Worm (Caenorhabditis elegans): ENCODE results near the gene C34F6.7.

The C34F6.7 gene

DNA sequence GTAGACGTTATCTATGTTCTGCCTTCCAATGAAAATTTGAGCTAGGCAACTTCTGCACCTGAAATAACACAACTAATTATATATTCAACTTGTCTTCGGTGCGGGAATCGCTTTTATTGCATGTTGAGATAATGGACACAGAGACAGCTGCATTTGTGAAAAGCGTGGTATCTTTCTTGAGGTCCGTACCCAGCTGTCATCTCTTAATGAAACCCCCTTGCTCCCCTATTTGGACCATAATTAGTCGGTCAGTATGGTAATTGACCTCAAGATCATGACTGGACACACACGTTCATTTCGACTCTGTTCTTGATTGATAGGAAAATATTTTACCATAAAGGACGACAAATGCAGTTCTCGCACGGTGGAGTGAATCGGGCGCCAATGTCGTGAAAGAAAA, 3.9 kb downstream of the C34F6.7 start:
- no peak for TF ChIP-seq hlh-1 (tag; optimal IDR thresholded peaks at IDR 0.05)
- TF ChIP-seq blmp-1 (tag; optimal IDR thresholded peaks at IDR 0.05) = no peak
- no peak for TF ChIP-seq zip-8 (tag; optimal IDR thresholded peaks at IDR 0.05)
- TF ChIP-seq ceh-43 (GFP tag; optimal IDR thresholded peaks at IDR 0.05) = peak; percentile 37
- no peak for TF ChIP-seq tbx-8 (GFP tag; optimal IDR thresholded peaks at IDR 0.05)
- no peak for TF ChIP-seq drap-1 (GFP tag; optimal IDR thresholded peaks at IDR 0.05)
- TF ChIP-seq nhr-12 (tag; optimal IDR thresholded peaks at IDR 0.05) = no peak
- peak; percentile 44 for TF ChIP-seq lin-32 (GFP tag; optimal IDR thresholded peaks at IDR 0.05)
- TF ChIP-seq nhr-76 (tag; optimal IDR thresholded peaks at IDR 0.05) = no peak
- peak; percentile 71 for TF ChIP-seq ces-1 (GFP tag; optimal IDR thresholded peaks at IDR 0.05)
- peak; percentile 76 for TF ChIP-seq cnd-1 (tag; optimal IDR thresholded peaks at IDR 0.05)
- peak; percentile 82 for TF ChIP-seq nhr-2 (tag; optimal IDR thresholded peaks at IDR 0.05)
- TF ChIP-seq ceh-39 (tag; optimal IDR thresholded peaks at IDR 0.05) = no peak
- no peak for TF ChIP-seq flh-1 (GFP tag; optimal IDR thresholded peaks at IDR 0.05)

DNA sequence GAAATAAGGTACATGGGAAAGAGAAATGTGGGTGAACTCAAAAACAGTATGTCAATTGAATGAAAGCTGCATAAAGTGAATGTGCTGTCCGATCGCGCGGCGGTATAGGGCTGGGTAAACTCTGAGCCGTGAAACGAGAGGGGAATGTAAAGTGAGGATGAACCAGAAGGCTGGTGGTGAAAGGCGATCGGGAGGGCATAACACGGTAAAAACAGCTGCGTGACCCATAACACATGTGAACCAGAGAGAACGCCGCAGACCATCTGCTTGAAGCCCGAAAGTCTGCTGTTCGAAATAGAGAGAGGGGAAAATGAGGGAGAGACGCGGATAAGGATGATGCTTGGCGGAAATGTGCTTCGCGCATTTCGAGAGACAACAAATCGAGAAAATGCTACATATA, 4.9 kb downstream of the C34F6.7 start:
- TF ChIP-seq blmp-1 (tag; optimal IDR thresholded peaks at IDR 0.05) = no peak
- TF ChIP-seq hlh-1 (tag; optimal IDR thresholded peaks at IDR 0.05) = peak; percentile 60
- no peak for TF ChIP-seq flh-1 (GFP tag; optimal IDR thresholded peaks at IDR 0.05)
- peak; percentile 65 for TF ChIP-seq lin-32 (GFP tag; optimal IDR thresholded peaks at IDR 0.05)
- peak; percentile 6 for TF ChIP-seq sem-2 (GFP tag; optimal IDR thresholded peaks at IDR 0.05)
- peak; percentile 78 for TF ChIP-seq cnd-1 (tag; optimal IDR thresholded peaks at IDR 0.05)
- TF ChIP-seq mls-2 (tag; optimal IDR thresholded peaks at IDR 0.05) = no peak
- peak; percentile 46 for TF ChIP-seq ztf-11 (tag; optimal IDR thresholded peaks at IDR 0.05)

DNA sequence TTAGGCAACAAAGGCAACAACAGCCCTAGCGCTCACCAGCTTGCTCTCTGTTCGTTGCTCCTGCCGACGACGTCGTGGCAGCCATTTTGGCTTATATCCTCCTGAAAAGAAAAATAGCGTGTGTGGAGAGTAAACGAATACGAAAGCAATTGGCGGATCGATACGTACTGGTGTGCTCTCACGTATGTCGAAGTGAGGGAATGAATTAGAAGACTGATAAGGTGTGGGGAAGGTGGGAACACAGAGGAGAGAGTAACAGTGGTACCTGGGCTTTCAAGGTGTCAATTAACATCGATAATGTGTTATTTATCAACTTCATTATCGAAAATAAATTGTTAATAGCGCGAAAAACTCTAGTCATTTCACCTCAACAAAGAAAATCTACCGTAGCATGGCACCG, 6.5 kb downstream of the C34F6.7 start, which contains the start of gene C34F6.5:
C34F6.5 (minus strand) TSS at position 101 of the 400 bp plus-strand sequence.
- TF ChIP-seq snpc-4 (tag; optimal IDR thresholded peaks at IDR 0.05) = no peak
- no peak for TF ChIP-seq lin-32 (GFP tag; optimal IDR thresholded peaks at IDR 0.05)
- TF ChIP-seq elt-3 (tag; optimal IDR thresholded peaks at IDR 0.05) = no peak

DNA sequence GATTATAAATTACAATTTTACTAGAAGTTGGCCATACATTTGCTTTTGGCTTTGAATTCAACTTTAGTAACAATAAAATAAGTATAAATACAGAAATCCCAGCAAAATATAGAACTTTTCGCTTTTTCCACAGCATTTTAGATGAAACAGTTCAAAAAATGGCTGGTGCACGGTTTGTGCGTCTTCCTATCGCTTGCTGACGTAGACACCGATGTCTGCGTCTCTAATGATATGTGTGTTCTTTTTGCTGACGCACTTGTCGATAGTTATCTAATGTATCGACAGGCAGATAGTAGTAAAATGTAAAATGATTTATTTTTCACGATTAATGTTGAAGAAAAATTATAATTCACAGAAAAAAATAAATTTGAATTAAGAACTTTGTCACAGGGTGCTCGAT, 8.3 kb downstream of the C34F6.7 start, which contains the start of gene hst-2:
hst-2 (minus strand) TSS at position 203 of the 400 bp plus-strand sequence.
- peak; percentile 14 for TF ChIP-seq blmp-1 (tag; optimal IDR thresholded peaks at IDR 0.05)
- TF ChIP-seq elt-1 (tag; optimal IDR thresholded peaks at IDR 0.05; ENCODE audit: borderline replicate concordance, insufficient read depth) = no peak
- peak; percentile 20 for TF ChIP-seq lsy-2 (tag; optimal IDR thresholded peaks at IDR 0.05)
- TF ChIP-seq flh-1 (GFP tag; optimal IDR thresholded peaks at IDR 0.05) = no peak
- no peak for TF ChIP-seq lin-32 (GFP tag; optimal IDR thresholded peaks at IDR 0.05)
- TF ChIP-seq elt-3 (tag; optimal IDR thresholded peaks at IDR 0.05) = peak; percentile 2
- TF ChIP-seq ceh-83 (GFP tag; optimal IDR thresholded peaks at IDR 0.05) = no peak
- TF ChIP-seq M03D4.4 (tag; optimal IDR thresholded peaks at IDR 0.05) = peak; percentile 40
- peak; percentile 64 for TF ChIP-seq lin-13 (tag; optimal IDR thresholded peaks at IDR 0.05)
- TF ChIP-seq drap-1 (GFP tag; optimal IDR thresholded peaks at IDR 0.05) = peak; percentile 27
- TF ChIP-seq unc-62 (GFP tag; optimal IDR thresholded peaks at IDR 0.05) = peak; percentile 48
- peak; percentile 48 for TF ChIP-seq hlh-1 (tag; optimal IDR thresholded peaks at IDR 0.05)
- TF ChIP-seq cnd-1 (tag; optimal IDR thresholded peaks at IDR 0.05) = peak; percentile 25
- TF ChIP-seq ceh-39 (tag; optimal IDR thresholded peaks at IDR 0.05) = peak; percentile 59
- TF ChIP-seq sptf-1 (tag; optimal IDR thresholded peaks at IDR 0.05) = peak; percentile 50
- TF ChIP-seq pha-4 (tag; optimal IDR thresholded peaks at IDR 0.05) = peak; percentile 59
- TF ChIP-seq snpc-4 (tag; optimal IDR thresholded peaks at IDR 0.05) = no peak
- TF ChIP-seq mls-2 (tag; optimal IDR thresholded peaks at IDR 0.05) = peak; percentile 10
- TF ChIP-seq sem-2 (GFP tag; optimal IDR thresholded peaks at IDR 0.05) = no peak
- peak; percentile 52 for TF ChIP-seq ces-1 (GFP tag; optimal IDR thresholded peaks at IDR 0.05)
- TF ChIP-seq nhr-76 (tag; optimal IDR thresholded peaks at IDR 0.05) = no peak
- no peak for TF ChIP-seq ceh-43 (GFP tag; optimal IDR thresholded peaks at IDR 0.05)
- TF ChIP-seq ham-2 (GFP tag; optimal IDR thresholded peaks at IDR 0.05) = no peak
- TF ChIP-seq zip-8 (tag; optimal IDR thresholded peaks at IDR 0.05) = no peak
- peak; percentile 43 for TF ChIP-seq nhr-237 (tag; optimal IDR thresholded peaks at IDR 0.05)
- no peak for TF ChIP-seq ztf-11 (tag; optimal IDR thresholded peaks at IDR 0.05)
- peak; percentile 89 for TF ChIP-seq mep-1 (tag; optimal IDR thresholded peaks at IDR 0.05)
- peak; percentile 2 for TF ChIP-seq bed-3 (GFP tag; optimal IDR thresholded peaks at IDR 0.05)
- TF ChIP-seq nhr-2 (tag; optimal IDR thresholded peaks at IDR 0.05) = peak; percentile 55
- no peak for TF ChIP-seq tbx-8 (GFP tag; optimal IDR thresholded peaks at IDR 0.05)
- no peak for TF ChIP-seq mab-5 (tag; optimal IDR thresholded peaks at IDR 0.05)
- TF ChIP-seq unc-120 (tag; optimal IDR thresholded peaks at IDR 0.05; ENCODE audit: poor library complexity, severe bottlenecking) = peak; percentile 2
- TF ChIP-seq nhr-28 (tag; optimal IDR thresholded peaks at IDR 0.05) = no peak
- TF ChIP-seq nhr-12 (tag; optimal IDR thresholded peaks at IDR 0.05) = no peak
- no peak for TF ChIP-seq unc-39 (tag; optimal IDR thresholded peaks at IDR 0.05)

Measured in whole organism, mixed stage, embryonic.